Worm (Caenorhabditis elegans) whole organism, L4 larva: ENCODE data around the gene wdfy-2.

ENCODE experiments used
- nhr-28 ChIP-seq: fragments of 150-350 bp; optimal IDR thresholded peaks from 2 replicates; lab custom pipeline; 2014; ENCODE audit warnings: missing biosample characterization, missing genetic modification characterization
- nhr-77 ChIP-seq: fragments of 150-350 bp; optimal IDR thresholded peaks from 2 replicates; lab custom pipeline; 2014; ENCODE audit warnings: missing biosample characterization, missing genetic modification characterization
- pqm-1 ChIP-seq: sonication (generic microtip); optimal IDR thresholded peaks from 2 replicates; lab custom pipeline; 2017; ENCODE audit warnings: missing biosample characterization, missing genetic modification characterization
- unc-39 ChIP-seq: sonication (generic microtip); optimal IDR thresholded peaks from 2 replicates; lab custom pipeline; 2017; ENCODE audit warnings: missing biosample characterization, missing genetic modification characterization
- vab-7 ChIP-seq: fragments of 200-800 bp; sonication (Bioruptor generic); IDR thresholded peaks from 2 replicates; pipeline ENCODE4 v1.3.6; 2022; ENCODE audit warnings: missing genetic modification reagents, missing genetic modification characterization, missing compliant biosample characterization

DNA sequence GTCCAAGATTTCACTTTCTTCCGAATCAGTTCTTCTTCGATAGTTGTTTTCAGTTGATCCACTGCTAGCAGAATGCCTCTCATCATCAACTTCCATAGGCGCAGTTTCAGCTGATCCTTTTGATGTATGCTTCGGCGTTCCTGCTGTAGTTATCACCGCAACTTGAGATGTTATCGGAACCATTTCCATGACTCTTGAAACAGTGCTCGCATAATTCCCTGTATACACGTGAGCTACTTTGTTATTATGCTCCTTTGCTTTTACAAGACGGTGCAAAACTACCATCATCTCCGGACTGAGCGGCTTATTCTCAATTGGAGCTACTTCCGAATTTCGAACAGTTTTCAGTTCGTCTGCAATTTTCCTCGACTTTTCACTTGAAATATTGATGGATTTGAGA, 42.5 kb upstream of the wdfy-2 start:
- TF ChIP-seq pqm-1 (tag; lab: Kevin White, UChicago) (no peak), nhr-28 (tag; lab: Kevin White, UChicago) (no peak), vab-7 (GFP tag; lab: Robert Waterston, UW) (no peak), unc-39 (tag; lab: Kevin White, UChicago) (no peak), nhr-77 (tag; lab: Kevin White, UChicago) (no peak)
